Worm (Caenorhabditis elegans) whole organism, mixed stage, embryonic: Measurements from ENCODE around the gene K09C4.10.

Source experiments
- M03D4.4 ChIP-seq: sonication (generic microtip); optimal IDR thresholded peaks from 2 replicates; lab custom pipeline; 2017; ENCODE audit warnings: mild to moderate bottlenecking, missing genetic modification characterization, missing compliant biosample characterization
- ceh-39 ChIP-seq: fragments of 150-350 bp; optimal IDR thresholded peaks from 2 replicates; lab custom pipeline; 2014; ENCODE audit warnings: missing biosample characterization, missing genetic modification characterization
- ces-1 ChIP-seq: fragments of 150-350 bp; optimal IDR thresholded peaks from 2 replicates; lab custom pipeline; 2014; ENCODE audit warnings: missing biosample characterization, missing genetic modification reagents, missing genetic modification characterization
- cnd-1 ChIP-seq: fragments of 200-800 bp; sonication (Bioruptor generic); optimal IDR thresholded peaks from 2 replicates; lab custom pipeline; 2018; ENCODE audit warnings: mild to moderate bottlenecking, missing genetic modification characterization, missing compliant biosample characterization
- elt-1 ChIP-seq: sonication (generic microtip); optimal IDR thresholded peaks from 2 replicates; lab custom pipeline; 2017; ENCODE audit warnings: missing genetic modification characterization, mild to moderate bottlenecking, missing compliant biosample characterization, antibody characterized with exemption, moderate library complexity, borderline replicate concordance; ENCODE audit not compliant: insufficient read depth
- elt-3 ChIP-seq: fragments of 150-350 bp; optimal IDR thresholded peaks from 2 replicates; lab custom pipeline; 2014; ENCODE audit warnings: missing biosample characterization, missing genetic modification characterization
- flh-1 ChIP-seq: fragments of 200-800 bp; sonication (Bioruptor generic); optimal IDR thresholded peaks from 2 replicates; lab custom pipeline; 2018; ENCODE audit warnings: mild to moderate bottlenecking, missing genetic modification characterization, moderate library complexity, missing compliant biosample characterization
- lin-13 ChIP-seq: fragments of 150-350 bp; optimal IDR thresholded peaks from 2 replicates; lab custom pipeline; 2014; ENCODE audit warnings: missing biosample characterization, missing genetic modification characterization
- lsy-2 ChIP-seq: fragments of 150-350 bp; optimal IDR thresholded peaks from 2 replicates; lab custom pipeline; 2014; ENCODE audit warnings: missing biosample characterization, missing genetic modification characterization
- mep-1 ChIP-seq: fragments of 150-350 bp; optimal IDR thresholded peaks from 2 replicates; lab custom pipeline; 2017; ENCODE audit warnings: missing biosample characterization, missing genetic modification reagents, missing genetic modification characterization, inconsistent platforms
- nhr-12 ChIP-seq: fragments of 150-350 bp; optimal IDR thresholded peaks from 2 replicates; lab custom pipeline; 2014; ENCODE audit warnings: missing biosample characterization, missing genetic modification characterization
- nhr-2 ChIP-seq: fragments of 150-350 bp; optimal IDR thresholded peaks from 2 replicates; lab custom pipeline; 2014; ENCODE audit warnings: missing biosample characterization, missing genetic modification characterization
- nhr-237 ChIP-seq: fragments of 150-350 bp; optimal IDR thresholded peaks from 2 replicates; lab custom pipeline; 2014; ENCODE audit warnings: missing biosample characterization, missing genetic modification characterization
- nhr-28 ChIP-seq: fragments of 150-350 bp; optimal IDR thresholded peaks from 2 replicates; lab custom pipeline; 2014; ENCODE audit warnings: missing biosample characterization, missing genetic modification characterization
- pha-4 ChIP-seq: fragments of 150-350 bp; optimal IDR thresholded peaks from 2 replicates; lab custom pipeline; 2018; ENCODE audit warnings: missing biosample characterization, missing genetic modification reagents, missing genetic modification characterization
- sptf-1 ChIP-seq: sonication (generic microtip); optimal IDR thresholded peaks from 2 replicates; lab custom pipeline; 2017; ENCODE audit warnings: mild to moderate bottlenecking, missing genetic modification characterization, moderate library complexity, missing compliant biosample characterization
- tbx-8 ChIP-seq: fragments of 200-800 bp; sonication (Bioruptor generic); optimal IDR thresholded peaks from 2 replicates; lab custom pipeline; 2018; ENCODE audit warnings: mild to moderate bottlenecking, missing genetic modification characterization, moderate library complexity, missing compliant biosample characterization
- unc-39 ChIP-seq: fragments of 150-350 bp; optimal IDR thresholded peaks from 2 replicates; lab custom pipeline; 2014; ENCODE audit warnings: missing biosample characterization, missing genetic modification characterization
- zip-8 ChIP-seq: fragments of 150-350 bp; optimal IDR thresholded peaks from 2 replicates; lab custom pipeline; 2014; ENCODE audit warnings: missing biosample characterization, missing genetic modification characterization
- ztf-11 ChIP-seq: fragments of 150-350 bp; optimal IDR thresholded peaks from 2 replicates; lab custom pipeline; 2014; ENCODE audit warnings: missing biosample characterization, missing genetic modification characterization

Gene K09C4.10

ce11 chrX:3228701-3229100 lies 51.3 kb downstream of the K09C4.10 start:
- no peak for TF ChIP-seq zip-8 (tag; lab: Kevin White, UChicago)
- TF ChIP-seq nhr-28 (tag; lab: Kevin White, UChicago): no peak
- TF ChIP-seq mep-1 (tag; lab: Kevin White, UChicago): no peak
- no peak for TF ChIP-seq ces-1 (GFP tag; lab: Kevin White, UChicago)
- no peak for TF ChIP-seq nhr-2 (tag; lab: Kevin White, UChicago)
- TF ChIP-seq lin-13 (tag; lab: Kevin White, UChicago): no peak
- no peak for TF ChIP-seq cnd-1 (tag; lab: Kevin White, UChicago)
- TF ChIP-seq unc-39 (tag; lab: Kevin White, UChicago): no peak
- TF ChIP-seq nhr-237 (tag; lab: Kevin White, UChicago): no peak
- TF ChIP-seq nhr-12 (tag; lab: Kevin White, UChicago): no peak
- TF ChIP-seq pha-4 (tag; lab: Kevin White, UChicago): no peak
- TF ChIP-seq ceh-39 (tag; lab: Kevin White, UChicago): no peak
- TF ChIP-seq lsy-2: no peak

- TF ChIP-seq tbx-8 (GFP tag; lab: Kevin White, UChicago) (no peak), cnd-1 (tag; lab: Kevin White, UChicago) (peak; percentile 43), pha-4 (tag; lab: Kevin White, UChicago) (peak; percentile 88), sptf-1 (no peak), elt-1 (no peak), zip-8 (tag; lab: Kevin White, UChicago) (peak; percentile 85), ztf-11 (tag; lab: Kevin White, UChicago) (no peak), flh-1 (GFP tag; lab: Kevin White, UChicago) (no peak), M03D4.4 (no peak), elt-3 (tag; lab: Kevin White, UChicago) (no peak)
Measured at ce11 chrX:3226348-3227229, 53.4 kb downstream of the K09C4.10 start.
